Fruit fly (Drosophila melanogaster): ENCODE measurements around the gene CG42780.

dm6 chrX:7332091-7332490 is at the start of gene CG42780:
- TF ChIP-seq HLH4C (GFP tag; IDR thresholded peaks at IDR 0.05; ENCODE audit: partially characterized antibody) (no peak), Myb (GFP tag; optimal IDR thresholded peaks at IDR 0.05) (no peak), da (GFP tag; optimal IDR thresholded peaks at IDR 0.05) (no peak), CG34376 (GFP tag; optimal IDR thresholded peaks at IDR 0.05) (no peak), CG31365 (tag; optimal IDR thresholded peaks at IDR 0.05) (no peak), inv (GFP tag; IDR thresholded peaks at IDR 0.05; ENCODE audit: partially characterized antibody) (no peak), wor (GFP tag; IDR thresholded peaks at IDR 0.05) (no peak), kay (GFP tag; optimal IDR thresholded peaks at IDR 0.05) (no peak), Sry-β (GFP tag; optimal IDR thresholded peaks at IDR 0.05) (no peak), Lim3 (GFP tag; IDR thresholded peaks at IDR 0.05) (no peak)
